Worm (Caenorhabditis elegans): ENCODE measurements around the gene T05B11.4.

The T05B11.4 gene

ce11 chrV:7775226-7775625, 20.8 kb upstream of the T05B11.4 start:
- TF ChIP-seq ceh-43 (GFP tag; optimal IDR thresholded peaks at IDR 0.05) (no peak), mep-1 (tag; optimal IDR thresholded peaks at IDR 0.05) (no peak), zip-8 (tag; optimal IDR thresholded peaks at IDR 0.05) (no peak), ham-2 (GFP tag; optimal IDR thresholded peaks at IDR 0.05) (no peak), unc-120 (tag; optimal IDR thresholded peaks at IDR 0.05; ENCODE audit: poor library complexity, severe bottlenecking) (no peak), mab-5 (tag; optimal IDR thresholded peaks at IDR 0.05) (no peak), nhr-28 (tag; optimal IDR thresholded peaks at IDR 0.05) (no peak), snpc-4 (tag; optimal IDR thresholded peaks at IDR 0.05) (no peak), elt-1 (tag; optimal IDR thresholded peaks at IDR 0.05; ENCODE audit: borderline replicate concordance, insufficient read depth) (no peak)

- peak; percentile 70 for TF ChIP-seq elt-1 (tag; optimal IDR thresholded peaks at IDR 0.05; ENCODE audit: borderline replicate concordance, insufficient read depth)
- no peak for TF ChIP-seq pha-4 (tag; optimal IDR thresholded peaks at IDR 0.05)
- peak; percentile 28 for TF ChIP-seq ham-2 (GFP tag; optimal IDR thresholded peaks at IDR 0.05)
Observed at ce11 chrV:7774143-7774595, 19.7 kb upstream of the T05B11.4 start, which contains the start of gene grl-10. Gene grl-10, plus strand, starts transcription at chrV:7774545.

ce11 chrV:7773647-7774046, 19.2 kb upstream of the T05B11.4 start:
- TF ChIP-seq ceh-39 (tag; optimal IDR thresholded peaks at IDR 0.05) (no peak), ces-1 (GFP tag; optimal IDR thresholded peaks at IDR 0.05) (no peak), ceh-83 (GFP tag; optimal IDR thresholded peaks at IDR 0.05) (no peak), sem-2 (GFP tag; optimal IDR thresholded peaks at IDR 0.05) (no peak), cnd-1 (tag; optimal IDR thresholded peaks at IDR 0.05) (no peak), lin-13 (tag; optimal IDR thresholded peaks at IDR 0.05) (no peak), sptf-1 (tag; optimal IDR thresholded peaks at IDR 0.05) (no peak), unc-120 (tag; optimal IDR thresholded peaks at IDR 0.05; ENCODE audit: poor library complexity, severe bottlenecking) (no peak), snpc-4 (tag; optimal IDR thresholded peaks at IDR 0.05) (no peak), hlh-1 (tag; optimal IDR thresholded peaks at IDR 0.05) (no peak), mab-5 (tag; optimal IDR thresholded peaks at IDR 0.05) (no peak), ham-2 (GFP tag; optimal IDR thresholded peaks at IDR 0.05) (no peak), tbx-8 (GFP tag; optimal IDR thresholded peaks at IDR 0.05) (no peak), mep-1 (tag; optimal IDR thresholded peaks at IDR 0.05) (no peak), nhr-28 (tag; optimal IDR thresholded peaks at IDR 0.05) (no peak), nhr-237 (tag; optimal IDR thresholded peaks at IDR 0.05) (no peak), flh-1 (GFP tag; optimal IDR thresholded peaks at IDR 0.05) (no peak), ceh-43 (GFP tag; optimal IDR thresholded peaks at IDR 0.05) (no peak), nhr-76 (tag; optimal IDR thresholded peaks at IDR 0.05) (no peak)

ce11 chrV:7770961-7771360, 16.5 kb upstream of the T05B11.4 start, which contains the start of gene frpr-3:
Gene frpr-3, plus strand, starts transcription at chrV:7771261.
- TF ChIP-seq nhr-76 (tag; optimal IDR thresholded peaks at IDR 0.05) (no peak), hlh-1 (tag; optimal IDR thresholded peaks at IDR 0.05) (no peak), blmp-1 (tag; optimal IDR thresholded peaks at IDR 0.05) (no peak), elt-1 (tag; optimal IDR thresholded peaks at IDR 0.05; ENCODE audit: borderline replicate concordance, insufficient read depth) (no peak), lin-13 (tag; optimal IDR thresholded peaks at IDR 0.05) (no peak), zip-8 (tag; optimal IDR thresholded peaks at IDR 0.05) (no peak), unc-120 (tag; optimal IDR thresholded peaks at IDR 0.05; ENCODE audit: poor library complexity, severe bottlenecking) (no peak), drap-1 (GFP tag; optimal IDR thresholded peaks at IDR 0.05) (no peak), sptf-1 (tag; optimal IDR thresholded peaks at IDR 0.05) (no peak), unc-62 (GFP tag; optimal IDR thresholded peaks at IDR 0.05) (no peak), ceh-83 (GFP tag; optimal IDR thresholded peaks at IDR 0.05) (no peak), cnd-1 (tag; optimal IDR thresholded peaks at IDR 0.05) (no peak), nhr-237 (tag; optimal IDR thresholded peaks at IDR 0.05) (no peak), ham-2 (GFP tag; optimal IDR thresholded peaks at IDR 0.05) (no peak), mab-5 (tag; optimal IDR thresholded peaks at IDR 0.05) (no peak), nhr-2 (tag; optimal IDR thresholded peaks at IDR 0.05) (no peak), nhr-12 (tag; optimal IDR thresholded peaks at IDR 0.05) (no peak)

ce11 chrV:7761906-7762305, 7.4 kb upstream of the T05B11.4 start:
- no peak for TF ChIP-seq nhr-76 (tag; optimal IDR thresholded peaks at IDR 0.05)
- no peak for TF ChIP-seq nhr-237 (tag; optimal IDR thresholded peaks at IDR 0.05)
- no peak for TF ChIP-seq lsy-2 (tag; optimal IDR thresholded peaks at IDR 0.05)
- TF ChIP-seq drap-1 (GFP tag; optimal IDR thresholded peaks at IDR 0.05) = no peak
- TF ChIP-seq ces-1 (GFP tag; optimal IDR thresholded peaks at IDR 0.05) = no peak
- TF ChIP-seq sptf-1 (tag; optimal IDR thresholded peaks at IDR 0.05) = no peak
- TF ChIP-seq nhr-2 (tag; optimal IDR thresholded peaks at IDR 0.05) = no peak
- no peak for TF ChIP-seq elt-3 (tag; optimal IDR thresholded peaks at IDR 0.05)
- TF ChIP-seq ceh-39 (tag; optimal IDR thresholded peaks at IDR 0.05) = no peak
- TF ChIP-seq mls-2 (tag; optimal IDR thresholded peaks at IDR 0.05) = no peak
- TF ChIP-seq ztf-11 (tag; optimal IDR thresholded peaks at IDR 0.05) = no peak
- no peak for TF ChIP-seq ceh-43 (GFP tag; optimal IDR thresholded peaks at IDR 0.05)
